Fruit fly (Drosophila melanogaster): ENCODE measurements around the gene sty.
A peak's percentile ranks its signal among the peaks of the same experiment; 100 is the strongest.

The sty gene

dm6 chr3L:3390525-3390924 lies 34.2 kb downstream of the sty start (continued):
- TF ChIP-seq so (GFP tag; IDR thresholded peaks at IDR 0.05) (peak; percentile 31; the same call in 1 of the 3 replicates), sd (tag; optimal IDR thresholded peaks at IDR 0.05) (peak; percentile 5), CG16779 (GFP tag; IDR thresholded peaks at IDR 0.05) (no peak), ems (GFP tag; optimal IDR thresholded peaks at IDR 0.05) (no peak), CG1024 (GFP tag; IDR thresholded peaks at IDR 0.05) (no peak), bowl (GFP tag; IDR thresholded peaks at IDR 0.05) (no peak), usp (GFP tag; optimal IDR thresholded peaks at IDR 0.05) (no peak), sc (optimal IDR thresholded peaks at IDR 0.05) (no peak), sc (GFP tag; optimal IDR thresholded peaks at IDR 0.05) (no peak), pho (GFP tag; optimal IDR thresholded peaks at IDR 0.05) (peak; percentile 10), NFAT (GFP tag; IDR thresholded peaks at IDR 0.05) (no peak), CG34224 (GFP tag; IDR thresholded peaks at IDR 0.05; ENCODE audit: partially characterized antibody) (no peak), gsb-n (tag; optimal IDR thresholded peaks at IDR 0.05) (peak; percentile 10), z (GFP tag; IDR thresholded peaks at IDR 0.05) (0 out of 3 replicates have a peak, but pooled peaks have one; percentile 19)

DNA sequence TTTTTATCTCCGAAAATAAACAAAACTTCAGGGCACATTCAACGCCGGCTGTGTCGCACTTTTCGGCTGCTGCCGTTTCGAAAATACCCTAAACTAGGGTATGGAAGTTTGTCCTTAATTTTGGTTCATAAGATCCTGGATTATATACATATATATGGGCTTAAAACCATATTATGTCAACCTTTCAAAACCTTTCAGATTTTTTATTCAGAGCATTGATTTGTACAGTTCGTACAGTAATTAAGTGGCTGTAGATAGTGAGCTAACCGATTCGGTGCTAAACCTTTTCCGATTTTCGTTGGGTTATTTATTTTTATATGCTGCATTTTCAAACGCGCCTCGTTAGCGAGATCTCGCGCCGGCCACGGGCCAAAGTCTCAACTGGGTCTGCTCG lies 35.1 kb downstream of the sty start:
- peak; percentile 73 for TF ChIP-seq Awh (GFP tag; IDR thresholded peaks at IDR 0.05)
- TF ChIP-seq esg (GFP tag; conservative IDR thresholded peaks at IDR 0.05), result no peak
- no peak for TF ChIP-seq Tbp (GFP tag; optimal IDR thresholded peaks at IDR 0.05)
- no peak for TF ChIP-seq Kr (GFP tag; optimal IDR thresholded peaks at IDR 0.05)
- peak; percentile 33 for TF ChIP-seq CG8388 (GFP tag; optimal IDR thresholded peaks at IDR 0.05)
- TF ChIP-seq CG10979 (tag; optimal IDR thresholded peaks at IDR 0.05), result peak; percentile 80
- TF ChIP-seq Eip74EF (GFP tag; optimal IDR thresholded peaks at IDR 0.05), result peak in 1 of 2 experiments; percentile 41
- no peak for TF ChIP-seq CG3065 (GFP tag; optimal IDR thresholded peaks at IDR 0.05)
- TF ChIP-seq CG6654 (GFP tag; optimal IDR thresholded peaks at IDR 0.05), result peak; percentile 39
- TF ChIP-seq dati (GFP tag; IDR thresholded peaks at IDR 0.05), result no peak
- peak; percentile 24 for TF ChIP-seq CG12659 (GFP tag; optimal IDR thresholded peaks at IDR 0.05)
- TF ChIP-seq wor (GFP tag; IDR thresholded peaks at IDR 0.05), result peak; percentile 37; the same call in 1 of the 2 replicates
- TF ChIP-seq CG32772 (GFP tag; IDR thresholded peaks at IDR 0.05), result peak; percentile 23; the same call in 1 of the 2 replicates
- no peak for TF ChIP-seq Doc3 (GFP tag; IDR thresholded peaks at IDR 0.05; ENCODE audit: partially characterized antibody)
- no peak for TF ChIP-seq CG8281 (tag; optimal IDR thresholded peaks at IDR 0.05)
- peak; percentile 18 for TF ChIP-seq Xbp1 (GFP tag; optimal IDR thresholded peaks at IDR 0.05)
- TF ChIP-seq Hmr (GFP tag; optimal IDR thresholded peaks at IDR 0.05), result peak; percentile 33
- TF ChIP-seq vvl (GFP tag; IDR thresholded peaks at IDR 0.05), result peak; percentile 40
- TF ChIP-seq Elba2 (GFP tag; optimal IDR thresholded peaks at IDR 0.05), result no peak
- TF ChIP-seq CG6254 (GFP tag; optimal IDR thresholded peaks at IDR 0.05), result peak; percentile 28
- TF ChIP-seq chm (GFP tag; IDR thresholded peaks at IDR 0.05), result no peak
- peak; percentile 50; the same call in 1 of the 3 replicates for TF ChIP-seq CG11093 (GFP tag; IDR thresholded peaks at IDR 0.05)
- TF ChIP-seq pan (optimal IDR thresholded peaks at IDR 0.05), result no peak
- TF ChIP-seq pan (GFP tag; optimal IDR thresholded peaks at IDR 0.05 in 1 of 2, IDR thresholded peaks at IDR 0.05 in 1 of 2), result peak in 1 of 2 experiments; percentile 55
- peak in 1 of 2 experiments; percentile 34 for TF ChIP-seq Hr51 (GFP tag; optimal IDR thresholded peaks at IDR 0.05)
- no peak for TF ChIP-seq CG10147 (GFP tag; optimal IDR thresholded peaks at IDR 0.05)
- no peak for TF ChIP-seq CG14014 (GFP tag; IDR thresholded peaks at IDR 0.05)
- TF ChIP-seq Blimp-1 (GFP tag; optimal IDR thresholded peaks at IDR 0.05), result peak; percentile 70
- peak; percentile 20 for TF ChIP-seq Fer3 (tag; optimal IDR thresholded peaks at IDR 0.05)
- TF ChIP-seq az2 (GFP tag; optimal IDR thresholded peaks at IDR 0.05), result peak; percentile 1
- TF ChIP-seq Fer1 (GFP tag; optimal IDR thresholded peaks at IDR 0.05), result peak; percentile 51
- no peak for TF ChIP-seq CG32532 (GFP tag; IDR thresholded peaks at IDR 0.05)
- TF ChIP-seq peb (GFP tag; IDR thresholded peaks at IDR 0.05), result peak; percentile 10; the same call in 1 of the 2 replicates
- TF ChIP-seq CG32767 (GFP tag; IDR thresholded peaks at IDR 0.05), result no peak
- 0 out of 2 replicates have a peak, but pooled peaks have one; percentile 3 for TF ChIP-seq CG10321 (GFP tag; IDR thresholded peaks at IDR 0.05)
- no peak for TF ChIP-seq pb (GFP tag; optimal IDR thresholded peaks at IDR 0.05)
- TF ChIP-seq gcm (GFP tag; optimal IDR thresholded peaks at IDR 0.05), result peak; percentile 6
